Worm (Caenorhabditis elegans) whole organism, L4 larva: ENCODE data around the gene T20G5.9.

Source experiments
- F49E8.2 ChIP-seq: sonication (generic microtip); optimal IDR thresholded peaks from 2 replicates; lab custom pipeline; 2016; ENCODE audit warnings: missing compliant biosample characterization, mild to moderate bottlenecking, missing genetic modification characterization, borderline replicate concordance
- lin-15B ChIP-seq: fragments of 150-350 bp; sonication (generic microtip); optimal IDR thresholded peaks from 3 replicates; lab custom pipeline; 2014; ENCODE audit warnings: missing biosample characterization, missing genetic modification characterization
- unc-62 ChIP-seq, 3 experiments: fragments of 150-350 bp in 1 of 3; sonication (generic microtip); optimal IDR thresholded peaks in 2 of 3; peaks in 1 of 3; 1 replicate in 1 of 3; 2 replicates in 2 of 3; lab custom pipeline; 2014 to 2017; ENCODE audit warnings: missing biosample characterization in 3 of 3, missing genetic modification characterization in 3 of 3, missing genetic modification reagents in 3 of 3, missing genotype in 1 of 3

ce11 chrIII:10160385-10160784 lies 49.3 kb upstream of the T20G5.9 start, which contains the start of the genes K08E5.5 and mua-3:
- TF ChIP-seq F49E8.2 (tag; lab: Kevin White, UChicago) (no peak), unc-62 (GFP tag; optimal IDR thresholded peaks at IDR 0.05 in 1 of 2; lab: Kevin White, UChicago) (peak in 1 of 2 experiments; percentile 38), unc-62 (tag; optimal IDR thresholded peaks at IDR 0.05; lab: Kevin White, UChicago) (no peak), lin-15B (no peak)
